Fruit fly (Drosophila melanogaster) whole organism, pupa: ENCODE results near the gene Mo25.

Experiments used
- CG10348 ChIP-seq: fragments of 200-800 bp; sonication (Bioruptor generic); IDR thresholded peaks from 2 replicates; pipeline ENCODE4 v1.3.6; 2022; ENCODE audit warnings: missing biosample characterization, missing genetic modification characterization
- CG12605 ChIP-seq: fragments of 200-800 bp; sonication (Bioruptor generic); IDR thresholded peaks from 2 replicates; pipeline ENCODE4 v1.3.6; 2022; ENCODE audit warnings: missing biosample characterization, missing genetic modification characterization
- CG13204 ChIP-seq: fragments of 200-800 bp; sonication (Bioruptor generic); optimal IDR thresholded peaks from 2 replicates; lab custom pipeline; 2018; ENCODE audit warnings: missing biosample characterization, mild to moderate bottlenecking, missing genetic modification characterization, moderate library complexity
- CG14655 ChIP-seq: fragments of 200-800 bp; sonication (Bioruptor generic); optimal IDR thresholded peaks from 3 replicates; lab custom pipeline; 2017; ENCODE audit warnings: mild to moderate bottlenecking, missing biosample characterization, missing genetic modification reagents, missing genetic modification characterization
- CG15710 ChIP-seq: fragments of 200-800 bp; sonication (Bioruptor generic); optimal IDR thresholded peaks from 2 replicates; lab custom pipeline; 2018; ENCODE audit warnings: missing biosample characterization, mild to moderate bottlenecking, missing genetic modification characterization, moderate library complexity
- CG17806 ChIP-seq: fragments of 200-800 bp; sonication (Bioruptor generic); optimal IDR thresholded peaks from 2 replicates; lab custom pipeline; 2018; ENCODE audit warnings: missing biosample characterization, mild to moderate bottlenecking, missing genetic modification characterization, moderate library complexity
- CG32121 ChIP-seq: fragments of 200-800 bp; sonication (Bioruptor generic); IDR thresholded peaks from 2 replicates; pipeline ENCODE4 v1.3.6; 2022; ENCODE audit warnings: missing biosample characterization, missing genetic modification characterization
- CG34367 ChIP-seq: fragments of 200-800 bp; sonication (Bioruptor generic); optimal IDR thresholded peaks from 2 replicates; lab custom pipeline; 2018; ENCODE audit warnings: missing biosample characterization, mild to moderate bottlenecking, missing genetic modification characterization
- CG4496 ChIP-seq: fragments of 200-800 bp; sonication (Bioruptor generic); IDR thresholded peaks from 3 replicates; pipeline ENCODE4 v1.3.6; 2022; ENCODE audit warnings: missing biosample characterization, missing genetic modification characterization
- CG8159 ChIP-seq: fragments of 200-800 bp; sonication (Bioruptor generic); optimal IDR thresholded peaks from 3 replicates; lab custom pipeline; 2018; ENCODE audit warnings: missing biosample characterization, mild to moderate bottlenecking, missing genetic modification characterization, moderate library complexity
- CG8301 ChIP-seq: fragments of 200-800 bp; sonication (Bioruptor generic); optimal IDR thresholded peaks from 2 replicates; lab custom pipeline; 2018; ENCODE audit warnings: missing biosample characterization, mild to moderate bottlenecking, missing genetic modification characterization
- CG9948 ChIP-seq: fragments of 200-800 bp; sonication (Bioruptor generic); optimal IDR thresholded peaks from 2 replicates; lab custom pipeline; 2018; ENCODE audit warnings: missing biosample characterization, mild to moderate bottlenecking, missing genetic modification characterization, moderate library complexity
- D1 ChIP-seq: fragments of 200-800 bp; sonication (Bioruptor generic); optimal IDR thresholded peaks from 2 replicates; lab custom pipeline; 2018; ENCODE audit warnings: missing biosample characterization, mild to moderate bottlenecking, missing genetic modification characterization, moderate library complexity
- EcR ChIP-seq: fragments of 200-800 bp; sonication (Bioruptor generic); optimal IDR thresholded peaks from 3 replicates; lab custom pipeline; 2019; ENCODE audit warnings: missing biosample characterization, missing genetic modification characterization, mild to moderate bottlenecking, moderate library complexity, missing genetic modification reagents
- Ets98B ChIP-seq: fragments of 200-800 bp; sonication (Bioruptor generic); IDR thresholded peaks from 2 replicates; pipeline ENCODE4 v1.3.6; 2022; ENCODE audit warnings: missing biosample characterization, missing genetic modification characterization
- Pif1A ChIP-seq: fragments of 200-800 bp; sonication (Bioruptor generic); optimal IDR thresholded peaks from 3 replicates; lab custom pipeline; 2016; ENCODE audit warnings: missing biosample characterization, missing genetic modification characterization
- Pif1B ChIP-seq: fragments of 200-800 bp; sonication (Bioruptor generic); optimal IDR thresholded peaks from 3 replicates; lab custom pipeline; 2016; ENCODE audit warnings: missing biosample characterization, missing genetic modification characterization
- Snoo ChIP-seq: fragments of 200-800 bp; sonication (Bioruptor generic); optimal IDR thresholded peaks from 3 replicates; lab custom pipeline; 2017; ENCODE audit warnings: missing biosample characterization, mild to moderate bottlenecking, missing genetic modification characterization, inconsistent platforms
- fd96Ca ChIP-seq: fragments of 200-800 bp; sonication (Bioruptor generic); IDR thresholded peaks from 3 replicates; pipeline ENCODE4 v1.3.6; 2022; ENCODE audit warnings: missing biosample characterization, missing genetic modification characterization
- gl ChIP-seq: fragments of 200-800 bp; sonication (Bioruptor generic); optimal IDR thresholded peaks from 2 replicates; lab custom pipeline; 2018; ENCODE audit warnings: missing biosample characterization, mild to moderate bottlenecking, missing genetic modification characterization
- rn ChIP-seq: fragments of 200-800 bp; sonication (Bioruptor generic); IDR thresholded peaks from 2 replicates; pipeline ENCODE4 v1.3.6; 2022; ENCODE audit warnings: missing biosample characterization, missing genetic modification characterization

The Mo25 gene

DNA sequence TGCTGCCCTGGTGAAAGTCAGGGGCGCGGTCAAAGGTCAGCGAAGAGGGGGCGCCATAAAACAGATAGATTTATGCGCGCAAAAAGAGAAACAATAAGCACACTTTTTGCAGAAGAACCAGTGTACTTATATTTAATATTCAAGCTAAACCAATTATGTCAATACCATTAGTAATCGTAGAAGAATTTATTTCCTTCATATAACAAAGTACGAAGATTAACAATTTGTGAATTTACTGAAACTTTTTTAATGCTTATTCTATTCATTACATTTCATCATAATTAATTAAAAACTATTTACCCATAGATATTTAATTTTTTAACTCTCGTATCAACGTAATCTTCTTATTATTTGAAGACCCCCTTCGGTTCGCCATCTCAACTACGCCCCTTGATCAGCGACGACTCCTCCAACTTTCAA, 26.8 kb upstream of the Mo25 start:
- TF ChIP-seq fd96Ca (no peak; the same call in 2 of the 3 replicates), CG12605 (GFP tag; lab: Robert Waterston, UW) (no peak), Pif1B (peak; percentile 63), CG9948 (tag; lab: Kevin White, UChicago) (peak; percentile 83), CG8159 (tag; lab: Kevin White, UChicago) (peak; percentile 85), rn (GFP tag; lab: Robert Waterston, UW) (no peak), CG15710 (peak; percentile 77), Snoo (tag; lab: Kevin White, UChicago) (peak; percentile 74), CG13204 (GFP tag; lab: Kevin White, UChicago) (peak; percentile 46), gl (tag; lab: Kevin White, UChicago) (peak; percentile 6), CG32121 (GFP tag; lab: Robert Waterston, UW) (peak; percentile 35; the same call in 1 of the 2 replicates), CG14655 (peak; percentile 89), CG10348 (GFP tag; lab: Robert Waterston, UW) (no peak), CG4496 (no peak), CG17806 (tag; lab: Kevin White, UChicago) (peak; percentile 57), CG8301 (tag; lab: Kevin White, UChicago) (peak; percentile 74), D1 (peak; percentile 68), CG34367 (tag; lab: Kevin White, UChicago) (peak; percentile 64), Pif1A (GFP tag; lab: Kevin White, UChicago) (peak; percentile 81), EcR (GFP tag; lab: Kevin White, UChicago) (no peak)

- TF ChIP-seq EcR (GFP tag; lab: Kevin White, UChicago) (no peak), CG17806 (tag; lab: Kevin White, UChicago) (no peak), CG12605 (GFP tag; lab: Robert Waterston, UW) (no peak), Pif1A (GFP tag; lab: Kevin White, UChicago) (no peak), gl (tag; lab: Kevin White, UChicago) (no peak), CG10348 (GFP tag; lab: Robert Waterston, UW) (no peak), CG9948 (tag; lab: Kevin White, UChicago) (no peak), CG13204 (GFP tag; lab: Kevin White, UChicago) (no peak), Snoo (tag; lab: Kevin White, UChicago) (no peak), CG32121 (GFP tag; lab: Robert Waterston, UW) (no peak)
Measured at dm6 chr3L:16641094-16641493, 25.8 kb upstream of the Mo25 start.

- TF ChIP-seq fd96Ca = no peak
- peak; percentile 34 for TF ChIP-seq Snoo (tag; lab: Kevin White, UChicago)
Measured at dm6 chr3L:16640509-16641068, 25.3 kb upstream of the Mo25 start.

- TF ChIP-seq CG17806 (tag; lab: Kevin White, UChicago) = no peak
- no peak for TF ChIP-seq CG10348 (GFP tag; lab: Robert Waterston, UW)
- TF ChIP-seq EcR (GFP tag; lab: Kevin White, UChicago) = peak; percentile 80
- no peak for TF ChIP-seq D1
- TF ChIP-seq Snoo (tag; lab: Kevin White, UChicago) = peak; percentile 27
- no peak for TF ChIP-seq Pif1B
- TF ChIP-seq fd96Ca = no peak
- TF ChIP-seq gl (tag; lab: Kevin White, UChicago) = no peak
- no peak; the same call in 1 of the 2 replicates for TF ChIP-seq CG32121 (GFP tag; lab: Robert Waterston, UW)
- TF ChIP-seq Ets98B = peak; percentile 34; the same call in 1 of the 2 replicates
- TF ChIP-seq CG15710 = peak; percentile 2
- no peak for TF ChIP-seq CG8301 (tag; lab: Kevin White, UChicago)
- TF ChIP-seq CG8159 (tag; lab: Kevin White, UChicago) = peak; percentile 47
- TF ChIP-seq Pif1A (GFP tag; lab: Kevin White, UChicago) = no peak
- TF ChIP-seq rn (GFP tag; lab: Robert Waterston, UW) = no peak
- peak; percentile 2 for TF ChIP-seq CG9948 (tag; lab: Kevin White, UChicago)
- peak; percentile 3 for TF ChIP-seq CG14655
- TF ChIP-seq CG4496 = no peak
- TF ChIP-seq CG12605 (GFP tag; lab: Robert Waterston, UW) = no peak
- TF ChIP-seq CG34367 (tag; lab: Kevin White, UChicago) = no peak
- TF ChIP-seq CG13204 (GFP tag; lab: Kevin White, UChicago) = no peak
Measured at dm6 chr3L:16638639-16639388, 23.5 kb upstream of the Mo25 start.

DNA sequence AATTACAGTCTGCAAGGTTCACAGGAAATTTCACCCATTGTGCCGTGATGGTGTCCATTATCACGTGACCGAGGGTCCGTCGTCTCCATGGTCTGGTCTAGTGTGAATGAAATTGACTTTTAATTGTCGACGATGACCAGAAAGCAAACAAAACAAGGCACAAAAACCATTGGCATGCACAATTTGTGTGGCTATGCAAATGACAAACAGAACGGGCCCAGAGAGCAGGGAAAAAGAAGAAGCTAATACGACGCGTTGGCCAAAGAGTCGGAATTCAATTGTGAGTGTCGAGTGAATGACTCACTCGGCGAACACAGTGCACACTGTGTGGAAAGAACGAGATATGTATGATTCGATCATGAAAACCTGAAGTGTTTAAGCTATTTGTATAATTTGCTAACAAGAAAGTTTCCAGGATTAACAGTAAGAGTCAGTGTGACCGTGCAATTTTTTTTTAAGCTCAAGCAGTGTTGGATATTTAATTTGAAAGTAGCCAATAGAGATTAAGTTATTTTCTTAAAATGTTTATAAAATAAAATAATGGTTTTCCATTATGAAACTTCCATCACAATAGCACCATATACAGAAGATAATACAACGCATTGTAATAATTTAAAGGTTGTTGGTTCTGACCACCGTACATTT, 20.4 kb upstream of the Mo25 start:
- TF ChIP-seq CG13204 (GFP tag; lab: Kevin White, UChicago) (no peak), Ets98B (peak; percentile 14; the same call in 1 of the 2 replicates), CG10348 (GFP tag; lab: Robert Waterston, UW) (no peak), Pif1B (peak; percentile 30), CG15710 (no peak), Pif1A (GFP tag; lab: Kevin White, UChicago) (peak; percentile 40), CG34367 (tag; lab: Kevin White, UChicago) (no peak), gl (tag; lab: Kevin White, UChicago) (no peak), CG8301 (tag; lab: Kevin White, UChicago) (peak; percentile 9), rn (GFP tag; lab: Robert Waterston, UW) (no peak), CG12605 (GFP tag; lab: Robert Waterston, UW) (no peak), CG8159 (tag; lab: Kevin White, UChicago) (no peak), CG14655 (peak; percentile 27), EcR (GFP tag; lab: Kevin White, UChicago) (no peak), Snoo (tag; lab: Kevin White, UChicago) (no peak), CG17806 (tag; lab: Kevin White, UChicago) (no peak), CG9948 (tag; lab: Kevin White, UChicago) (no peak), CG32121 (GFP tag; lab: Robert Waterston, UW) (no peak), CG4496 (0 out of 3 replicates have a peak, but pooled peaks have one; percentile 23), D1 (no peak), fd96Ca (no peak)
